Worm (Caenorhabditis elegans) whole organism, L3 larva: ENCODE data around the gene Y94H6A.2.

Experiments used
- ceh-28 ChIP-seq: fragments of 150-350 bp; optimal IDR thresholded peaks from 2 replicates; lab custom pipeline; 2014; ENCODE audit warnings: missing biosample characterization, missing genetic modification reagents, missing genetic modification characterization
- ceh-9 ChIP-seq: sonication (generic microtip); optimal IDR thresholded peaks from 2 replicates; lab custom pipeline; 2018; ENCODE audit warnings: missing biosample characterization, missing genetic modification characterization
- egl-27 ChIP-seq: sonication (generic microtip); optimal IDR thresholded peaks from 4 replicates; lab custom pipeline; 2017; ENCODE audit warnings: missing biosample characterization, missing genetic modification reagents, missing genetic modification characterization
- jun-1 ChIP-seq: fragments of 150-350 bp; optimal IDR thresholded peaks from 2 replicates; lab custom pipeline; 2014; ENCODE audit warnings: missing biosample characterization, missing genetic modification reagents, missing genetic modification characterization
- nfya-1 ChIP-seq: sonication (generic microtip); optimal IDR thresholded peaks from 2 replicates; lab custom pipeline; 2017; ENCODE audit warnings: missing genetic modification characterization, mild to moderate bottlenecking, missing compliant biosample characterization, antibody characterized with exemption, moderate library complexity; ENCODE audit not compliant: insufficient read depth

DNA sequence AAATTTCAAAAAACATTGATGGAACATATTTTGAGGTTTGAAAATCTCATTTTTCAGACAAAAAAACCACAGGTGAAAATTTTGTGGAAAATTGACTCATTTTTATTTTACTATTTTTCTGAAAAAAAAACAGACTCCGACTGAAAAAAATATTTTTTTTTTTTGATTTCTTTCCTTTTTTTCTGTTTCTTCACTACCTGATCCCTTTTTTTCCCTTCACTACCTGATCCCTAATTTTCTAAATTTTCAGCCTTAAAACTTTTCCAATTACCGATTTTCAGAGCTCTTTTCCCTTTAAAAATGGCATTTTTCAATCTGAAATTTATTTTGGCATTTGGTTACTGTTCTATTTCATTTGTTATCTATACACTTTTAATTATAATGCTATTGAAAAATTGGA, 32.3 kb downstream of the Y94H6A.2 start, which contains the start of gene Y54G2A.77:
- no peak for TF ChIP-seq jun-1 (tag; lab: Kevin White, UChicago)
- TF ChIP-seq nfya-1 (tag; lab: Kevin White, UChicago), result no peak
- no peak for TF ChIP-seq ceh-9 (tag; lab: Kevin White, UChicago)
- TF ChIP-seq ceh-28 (tag; lab: Kevin White, UChicago), result no peak
- TF ChIP-seq egl-27, result no peak
